Worm (Caenorhabditis elegans) whole organism, L1 larva: ENCODE data around the gene H06H21.37.

ENCODE experiments used
- C16A3.4 ChIP-seq: fragments of 150-350 bp; optimal IDR thresholded peaks from 2 replicates; lab custom pipeline; 2014; ENCODE audit warnings: missing biosample characterization, missing genetic modification characterization
- egl-27 ChIP-seq, 2 experiments: fragments of 150-350 bp in 1 of 2; sonication (generic microtip); optimal IDR thresholded peaks; 3 replicates each; lab custom pipeline; 2017 to 2018; ENCODE audit warnings: missing biosample characterization in 2 of 2, missing genetic modification characterization in 2 of 2, missing genetic modification reagents in 2 of 2
- fos-1 ChIP-seq: fragments of 150-350 bp; optimal IDR thresholded peaks from 2 replicates; lab custom pipeline; 2014; ENCODE audit warnings: missing biosample characterization, missing genetic modification characterization
- lin-39 ChIP-seq: fragments of 150-350 bp; optimal IDR thresholded peaks from 2 replicates; lab custom pipeline; 2014; ENCODE audit warnings: missing biosample characterization, missing genetic modification reagents, missing genetic modification characterization
- lir-3 ChIP-seq: sonication (generic microtip); optimal IDR thresholded peaks from 2 replicates; lab custom pipeline; 2016; ENCODE audit warnings: mild to moderate bottlenecking, missing genetic modification characterization, moderate library complexity, missing compliant biosample characterization; ENCODE audit not compliant: poor library complexity
- nhr-237 ChIP-seq: fragments of 150-350 bp; optimal IDR thresholded peaks from 2 replicates; lab custom pipeline; 2014; ENCODE audit warnings: missing biosample characterization, missing genetic modification characterization
- tbx-2 ChIP-seq: sonication (generic microtip); optimal IDR thresholded peaks from 2 replicates; lab custom pipeline; 2016; ENCODE audit warnings: missing genetic modification characterization, missing compliant biosample characterization
- unc-98 ChIP-seq: fragments of 200-800 bp; sonication (Bioruptor generic); IDR thresholded peaks from 2 replicates; pipeline ENCODE4 v1.3.6; 2022; ENCODE audit warnings: missing genetic modification characterization, missing compliant biosample characterization
- ztf-4 ChIP-seq: fragments of 150-350 bp; optimal IDR thresholded peaks from 2 replicates; lab custom pipeline; 2014; ENCODE audit warnings: missing biosample characterization, missing genetic modification characterization

ce11 chrIV:4788332-4788731 is 21.4 kb downstream of the H06H21.37 start, which contains the start of gene nhr-104:
- TF ChIP-seq ztf-4 (no peak), C16A3.4 (tag; lab: Kevin White, UChicago) (peak; percentile 37), egl-27 (tag; optimal IDR thresholded peaks at IDR 0.05; lab: Kevin White, UChicago) (no peak), lin-39 (tag; lab: Kevin White, UChicago) (no peak), fos-1 (no peak), tbx-2 (tag; lab: Kevin White, UChicago) (peak; percentile 30), nhr-237 (tag; lab: Kevin White, UChicago) (peak; percentile 8), unc-98 (GFP tag; lab: Robert Waterston, UW) (no peak), lir-3 (tag; lab: Kevin White, UChicago) (no peak)
